Fruit fly (Drosophila melanogaster): ENCODE results near the gene CG14223.

dm6 chrX:19631365-19631832, 32.4 kb downstream of the CG14223 start:
- TF ChIP-seq psq (GFP tag; optimal IDR thresholded peaks at IDR 0.05) (peak; percentile 33), fru (GFP tag; optimal IDR thresholded peaks at IDR 0.05) (peak; percentile 42), lola (GFP tag; optimal IDR thresholded peaks at IDR 0.05) (no peak), pan (optimal IDR thresholded peaks at IDR 0.05) (no peak)

Data from whole organism, wandering third instar larva.